Worm (Caenorhabditis elegans): Measurements from ENCODE around the gene B0303.7.

B0303.7 gene

ce11 chrIII:8748620-8749019 lies 55.2 kb downstream of the B0303.7 start:
- TF ChIP-seq jun-1 (tag; optimal IDR thresholded peaks at IDR 0.05) = peak; percentile 69
- peak; percentile 81 for TF ChIP-seq pha-4 (tag; optimal IDR thresholded peaks at IDR 0.05)
- no peak for TF ChIP-seq aly-2 (tag; optimal IDR thresholded peaks at IDR 0.05)
- peak; percentile 96 for TF ChIP-seq pqm-1 (tag; optimal IDR thresholded peaks at IDR 0.05)
- TF ChIP-seq elt-2 (tag; optimal IDR thresholded peaks at IDR 0.05) = peak; percentile 96

Measured in whole organism, L3 larva.